4 fruit fly cellular contexts compared by ENCODE assay signal in the genomic region with DNA sequence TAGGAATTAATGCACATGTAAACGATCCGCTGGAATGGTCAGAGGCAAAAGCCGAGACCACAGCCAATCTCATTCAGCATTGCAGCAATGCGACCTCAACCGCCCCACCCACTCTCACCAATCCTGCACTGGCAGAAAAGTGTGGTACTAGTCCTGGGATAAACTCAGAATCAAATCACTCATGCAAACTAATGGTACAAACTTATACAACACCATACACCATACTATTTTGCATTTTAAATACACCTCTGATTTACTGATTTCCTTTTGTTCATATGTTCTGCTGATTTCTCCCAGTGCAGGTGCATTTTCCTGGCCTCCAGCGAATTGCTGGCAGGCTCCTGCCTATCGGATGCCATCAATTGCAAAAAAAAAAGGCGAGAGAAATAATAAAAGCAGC.
A peak's percentile ranks its signal among the peaks of the same experiment; 100 is the strongest.
TF ChIP-seq lines count a peak whose summit lies in the region.

No protein-coding gene starts in this region.

- TF ChIP-seq CTCF in whole organism, embryonic (GFP tag; optimal IDR thresholded peaks at IDR 0.05; lab: Kevin White, UChicago): no peak

TF ChIP-seq in whole organism, embryonic, 481 proteins besides CTCF, POLR2A, EP300 and RAD21 (continues in another document):
- TF ChIP-seq Hr3 (GFP tag; optimal IDR thresholded peaks at IDR 0.05; lab: Kevin White, UChicago): no peak
- peak; percentile 29 for TF ChIP-seq Ssrp (tag; optimal IDR thresholded peaks at IDR 0.05; lab: Kevin White, UChicago)
- no peak for TF ChIP-seq CG6654 (GFP tag; optimal IDR thresholded peaks at IDR 0.05; lab: Kevin White, UChicago)
- TF ChIP-seq Sry-δ (GFP tag; optimal IDR thresholded peaks at IDR 0.05; lab: Kevin White, UChicago): no peak
- TF ChIP-seq CG10654 (GFP tag; optimal IDR thresholded peaks at IDR 0.05; lab: Kevin White, UChicago): no peak
- TF ChIP-seq CG18262 (tag; optimal IDR thresholded peaks at IDR 0.05; lab: Kevin White, UChicago): peak; percentile 25
- no peak for TF ChIP-seq CG4730 (GFP tag; IDR thresholded peaks at IDR 0.05; lab: Robert Waterston, UW)
- peak; percentile 33 for TF ChIP-seq phol (tag; optimal IDR thresholded peaks at IDR 0.05; lab: Kevin White, UChicago)
- 0 out of 2 replicates have a peak, but pooled peaks have one; percentile 19 for TF ChIP-seq sisA (GFP tag; IDR thresholded peaks at IDR 0.05; lab: Robert Waterston, UW)
- peak; percentile 39; the same call in 1 of the 2 replicates for TF ChIP-seq HLH3B (GFP tag; IDR thresholded peaks at IDR 0.05; lab: Robert Waterston, UW)
- TF ChIP-seq Optix (GFP tag; IDR thresholded peaks at IDR 0.05; lab: Robert Waterston, UW): no peak
- peak; percentile 13 for TF ChIP-seq ind (GFP tag; optimal IDR thresholded peaks at IDR 0.05; lab: Kevin White, UChicago)
- TF ChIP-seq PHDP (tag; optimal IDR thresholded peaks at IDR 0.05; lab: Kevin White, UChicago): no peak
- peak; percentile 33 for TF ChIP-seq bab2 (GFP tag; optimal IDR thresholded peaks at IDR 0.05; lab: Kevin White, UChicago)
- peak; percentile 0 for TF ChIP-seq CG2875 (GFP tag; optimal IDR thresholded peaks at IDR 0.05; lab: Kevin White, UChicago)
- TF ChIP-seq Spps (tag; optimal IDR thresholded peaks at IDR 0.05; lab: Kevin White, UChicago): no peak
- peak; percentile 51 for TF ChIP-seq Antp (GFP tag; optimal IDR thresholded peaks at IDR 0.05; lab: Kevin White, UChicago)
- peak; percentile 2 for TF ChIP-seq Asciz (GFP tag; optimal IDR thresholded peaks at IDR 0.05; lab: Kevin White, UChicago)
- peak; percentile 93 for TF ChIP-seq Drgx (GFP tag; IDR thresholded peaks at IDR 0.05; lab: Robert Waterston, UW)
- TF ChIP-seq ATbp (GFP tag; optimal IDR thresholded peaks at IDR 0.05; lab: Kevin White, UChicago): peak; percentile 54
- TF ChIP-seq CG3407 (GFP tag; optimal IDR thresholded peaks at IDR 0.05; lab: Kevin White, UChicago): peak; percentile 24
- TF ChIP-seq sens (GFP tag; lab: Kevin White, UChicago): peak; percentile 80

TF ChIP-seq in whole organism, prepupa, 60 proteins besides CTCF, POLR2A, EP300 and RAD21 (continues in another document):
- TF ChIP-seq CG9139 (GFP tag; optimal IDR thresholded peaks at IDR 0.05; lab: Kevin White, UChicago): peak; percentile 36
- TF ChIP-seq CG6854 (GFP tag; optimal IDR thresholded peaks at IDR 0.05; lab: Kevin White, UChicago): no peak
- TF ChIP-seq Gug (GFP tag; IDR thresholded peaks at IDR 0.05; lab: Robert Waterston, UW): peak; percentile 97
- TF ChIP-seq Sox14 (GFP tag; optimal IDR thresholded peaks at IDR 0.05; lab: Kevin White, UChicago): peak; percentile 82
- TF ChIP-seq CG16779 (tag; optimal IDR thresholded peaks at IDR 0.05; lab: Kevin White, UChicago): peak; percentile 60
- TF ChIP-seq topi (GFP tag; optimal IDR thresholded peaks at IDR 0.05; lab: Kevin White, UChicago): peak; percentile 54
- TF ChIP-seq Lpt (GFP tag; optimal IDR thresholded peaks at IDR 0.05; lab: Kevin White, UChicago): peak; percentile 88
- TF ChIP-seq Eip78C (GFP tag; lab: Kevin White, UChicago): peak; percentile 89
- peak; percentile 51 for TF ChIP-seq esn (GFP tag; optimal IDR thresholded peaks at IDR 0.05; lab: Kevin White, UChicago)
- peak; percentile 12 for TF ChIP-seq Sox102F (GFP tag; optimal IDR thresholded peaks at IDR 0.05; lab: Kevin White, UChicago)
- TF ChIP-seq Blimp-1 (GFP tag; optimal IDR thresholded peaks at IDR 0.05; lab: Kevin White, UChicago): no peak
- no peak for TF ChIP-seq vri (GFP tag; optimal IDR thresholded peaks at IDR 0.05; lab: Kevin White, UChicago)
- no peak for TF ChIP-seq CG6808 (GFP tag; optimal IDR thresholded peaks at IDR 0.05; lab: Kevin White, UChicago)
- TF ChIP-seq fd59A (GFP tag; optimal IDR thresholded peaks at IDR 0.05; lab: Kevin White, UChicago): peak; percentile 55
- TF ChIP-seq CG15336 (GFP tag; IDR thresholded peaks at IDR 0.05; lab: Robert Waterston, UW): peak; percentile 92
- peak; percentile 81 for TF ChIP-seq CG10631 (GFP tag; optimal IDR thresholded peaks at IDR 0.05; lab: Kevin White, UChicago)
- peak; percentile 82 for TF ChIP-seq OdsH (GFP tag; optimal IDR thresholded peaks at IDR 0.05; lab: Kevin White, UChicago)
- TF ChIP-seq lz (GFP tag; optimal IDR thresholded peaks at IDR 0.05; lab: Kevin White, UChicago): peak; percentile 64
- TF ChIP-seq CG3032 (tag; optimal IDR thresholded peaks at IDR 0.05; lab: Kevin White, UChicago): peak; percentile 63
- peak; percentile 89 for TF ChIP-seq CG4318 (GFP tag; optimal IDR thresholded peaks at IDR 0.05; lab: Kevin White, UChicago)
- TF ChIP-seq Eip93F (GFP tag; optimal IDR thresholded peaks at IDR 0.05; lab: Kevin White, UChicago): no peak
- peak; percentile 53 for TF ChIP-seq CG6792 (GFP tag; optimal IDR thresholded peaks at IDR 0.05; lab: Kevin White, UChicago)
- peak; percentile 92 for TF ChIP-seq CG32006 (GFP tag; optimal IDR thresholded peaks at IDR 0.05; lab: Kevin White, UChicago)

TF ChIP-seq in whole organism, pupa, 21 proteins besides CTCF, POLR2A, EP300 and RAD21:
- TF ChIP-seq CG14655 (GFP tag; optimal IDR thresholded peaks at IDR 0.05; lab: Kevin White, UChicago) (peak; percentile 92), Pif1A (GFP tag; optimal IDR thresholded peaks at IDR 0.05; lab: Kevin White, UChicago) (peak; percentile 88), CG4496 (GFP tag; IDR thresholded peaks at IDR 0.05; lab: Robert Waterston, UW) (peak; percentile 96), gl (tag; optimal IDR thresholded peaks at IDR 0.05; lab: Kevin White, UChicago) (peak; percentile 35), rn (GFP tag; IDR thresholded peaks at IDR 0.05; lab: Robert Waterston, UW) (peak; percentile 84), D1 (tag; optimal IDR thresholded peaks at IDR 0.05; lab: Kevin White, UChicago) (no peak), CG17806 (tag; optimal IDR thresholded peaks at IDR 0.05; lab: Kevin White, UChicago) (peak; percentile 76), Ets98B (GFP tag; IDR thresholded peaks at IDR 0.05; lab: Robert Waterston, UW) (peak; percentile 94), CG9948 (tag; optimal IDR thresholded peaks at IDR 0.05; lab: Kevin White, UChicago) (peak; percentile 74), CG32121 (GFP tag; IDR thresholded peaks at IDR 0.05; lab: Robert Waterston, UW) (peak; percentile 94), CG34367 (tag; optimal IDR thresholded peaks at IDR 0.05; lab: Kevin White, UChicago) (peak; percentile 69), Snoo (tag; optimal IDR thresholded peaks at IDR 0.05; lab: Kevin White, UChicago) (peak; percentile 38), CG8301 (tag; optimal IDR thresholded peaks at IDR 0.05; lab: Kevin White, UChicago) (peak; percentile 92), CG15710 (tag; optimal IDR thresholded peaks at IDR 0.05; lab: Kevin White, UChicago) (peak; percentile 67), CG8159 (tag; optimal IDR thresholded peaks at IDR 0.05; lab: Kevin White, UChicago) (peak; percentile 71), fd96Ca (GFP tag; IDR thresholded peaks at IDR 0.05; lab: Robert Waterston, UW) (peak; percentile 96), CG12605 (GFP tag; IDR thresholded peaks at IDR 0.05; lab: Robert Waterston, UW) (peak; percentile 86), CG13204 (GFP tag; optimal IDR thresholded peaks at IDR 0.05; lab: Kevin White, UChicago) (no peak), EcR (GFP tag; optimal IDR thresholded peaks at IDR 0.05; lab: Kevin White, UChicago) (no peak), Pif1B (GFP tag; optimal IDR thresholded peaks at IDR 0.05; lab: Kevin White, UChicago) (peak; percentile 74), CG10348 (GFP tag; IDR thresholded peaks at IDR 0.05; lab: Robert Waterston, UW) (peak; percentile 33; the same call in 1 of the 2 replicates)

TF ChIP-seq in whole organism, wandering third instar larva, 38 proteins besides CTCF, POLR2A, EP300 and RAD21:
- TF ChIP-seq Sp1 (GFP tag; optimal IDR thresholded peaks at IDR 0.05; lab: Kevin White, UChicago): no peak
- TF ChIP-seq br (GFP tag; optimal IDR thresholded peaks at IDR 0.05; lab: Kevin White, UChicago): peak; percentile 10
- TF ChIP-seq CrebA (GFP tag; optimal IDR thresholded peaks at IDR 0.05; lab: Kevin White, UChicago; ENCODE audit: borderline replicate concordance): no peak
- no peak for TF ChIP-seq sage (GFP tag; optimal IDR thresholded peaks at IDR 0.05; lab: Kevin White, UChicago)
- TF ChIP-seq dsf (GFP tag; optimal IDR thresholded peaks at IDR 0.05; lab: Kevin White, UChicago; ENCODE audit: borderline replicate concordance): no peak
- no peak for TF ChIP-seq Hr78 (GFP tag; optimal IDR thresholded peaks at IDR 0.05; lab: Kevin White, UChicago)
- peak; percentile 40 for TF ChIP-seq ey (GFP tag; optimal IDR thresholded peaks at IDR 0.05; lab: Kevin White, UChicago)
- no peak for TF ChIP-seq foxo (GFP tag; optimal IDR thresholded peaks at IDR 0.05; lab: Kevin White, UChicago)
- TF ChIP-seq woc (GFP tag; optimal IDR thresholded peaks at IDR 0.05; lab: Kevin White, UChicago): no peak
- no peak for TF ChIP-seq usp (GFP tag; optimal IDR thresholded peaks at IDR 0.05; lab: Kevin White, UChicago)
- TF ChIP-seq fru (GFP tag; optimal IDR thresholded peaks at IDR 0.05; lab: Kevin White, UChicago): peak; percentile 33
TF ChIP-seq in whole organism, wandering third instar larva: peak in this region for 3.

Comparison
In these comparisons a context has a peak if more than half of its experiments do, and no peak if none do; other contexts are left out.
1. Of the 7 proteins assayed by ChIP-seq in both whole organism, embryonic and whole organism, prepupa: peak only in whole organism, embryonic: Blimp-1; only in whole organism, prepupa: CG16779, Hr39 and Lpt; in both: Gug and Sox102F; in neither: 1.